Worm (Caenorhabditis elegans): ENCODE results near the gene srd-55.

- TF ChIP-seq ztf-11 (tag; optimal IDR thresholded peaks at IDR 0.05) = no peak
- no peak for TF ChIP-seq nhr-28 (tag; optimal IDR thresholded peaks at IDR 0.05)
- no peak for TF ChIP-seq aly-2 (tag; optimal IDR thresholded peaks at IDR 0.05)
- TF ChIP-seq daf-12 (tag; optimal IDR thresholded peaks at IDR 0.05) = no peak
- TF ChIP-seq unc-62 (GFP tag; optimal IDR thresholded peaks at IDR 0.05) = no peak
- TF ChIP-seq fos-1 (tag; optimal IDR thresholded peaks at IDR 0.05) = no peak
Measured at ce11 chrII:7459205-7459604, 50.9 kb downstream of the srd-55 start, which contains the start of gene D1022.2.

Data from whole organism, L3 larva.